Worm (Caenorhabditis elegans) whole organism, midembryonic: ENCODE data around the gene C07A9.5.

Experiments
- cog-1 ChIP-seq: sonication (generic microtip); optimal IDR thresholded peaks from 2 replicates; lab custom pipeline; 2016; ENCODE audit warnings: missing genetic modification characterization, missing compliant biosample characterization
- flt-1 ChIP-seq: fragments of 200-800 bp; sonication (Bioruptor generic); IDR thresholded peaks from 2 replicates; pipeline ENCODE4 v1.3.6; 2022; ENCODE audit warnings: missing genetic modification characterization, missing compliant biosample characterization
- med-1 ChIP-seq: sonication (generic microtip); optimal IDR thresholded peaks from 2 replicates; lab custom pipeline; 2017; ENCODE audit warnings: missing genetic modification characterization, mild to moderate bottlenecking, missing compliant biosample characterization, antibody characterized with exemption, missing genetic modification reagents; ENCODE audit not compliant: insufficient read depth
- ztf-23 ChIP-seq: fragments of 200-800 bp; sonication (Bioruptor generic); IDR thresholded peaks from 2 replicates; pipeline ENCODE4 v1.3.6; 2022; ENCODE audit warnings: missing genetic modification reagents, missing genetic modification characterization, missing compliant biosample characterization
- ztf-29 ChIP-seq: fragments of 200-800 bp; sonication (Bioruptor generic); IDR thresholded peaks from 2 replicates; pipeline ENCODE4 v1.3.6; 2022; ENCODE audit warnings: missing genetic modification reagents, missing genetic modification characterization, missing compliant biosample characterization

DNA sequence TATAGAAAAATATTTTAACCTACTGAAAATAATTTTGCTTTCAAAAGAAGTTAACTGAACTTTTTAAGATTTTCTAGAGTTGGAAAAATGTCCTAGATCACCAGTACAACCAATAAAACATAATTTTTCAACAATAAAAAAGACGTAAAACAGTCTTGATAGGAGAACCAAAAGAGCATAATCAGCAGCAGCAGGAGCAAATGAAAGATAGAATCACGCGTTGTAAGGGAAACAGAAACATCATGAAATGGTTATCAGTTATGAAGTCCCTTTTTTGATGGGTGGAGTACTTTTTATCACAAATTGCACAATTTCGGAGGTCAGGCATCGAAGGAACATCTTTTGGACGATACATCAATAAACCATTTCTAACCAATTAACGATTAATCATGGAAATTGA is 39.4 kb upstream of the C07A9.5 start:
- TF ChIP-seq cog-1 (tag; lab: Kevin White, UChicago), result no peak
- TF ChIP-seq ztf-23 (GFP tag; lab: Robert Waterston, UW), result no peak
- TF ChIP-seq med-1 (GFP tag; lab: Kevin White, UChicago), result no peak
- TF ChIP-seq flt-1 (GFP tag; lab: Robert Waterston, UW), result no peak
- no peak for TF ChIP-seq ztf-29
